Fruit fly (Drosophila melanogaster) whole organism, embryonic: ENCODE data around the gene Sgp.

ENCODE experiments used
- Antp ChIP-seq: fragments of 200-800 bp; sonication (Bioruptor generic); optimal IDR thresholded peaks from 3 replicates; lab custom pipeline; 2016; ENCODE audit warnings: missing biosample characterization, missing genetic modification characterization
- C15 ChIP-seq: fragments of 200-800 bp; sonication (Bioruptor generic); IDR thresholded peaks from 3 replicates; pipeline ENCODE4 v1.3.6; 2022; ENCODE audit warnings: missing biosample characterization, missing genetic modification characterization
- CG1024 ChIP-seq: fragments of 200-800 bp; sonication (Bioruptor generic); IDR thresholded peaks from 2 replicates; pipeline ENCODE4 v1.3.6; 2022; ENCODE audit warnings: missing biosample characterization, missing genetic modification characterization
- CG10543 ChIP-seq: fragments of 200-800 bp; sonication (Bioruptor generic); optimal IDR thresholded peaks from 3 replicates; lab custom pipeline; 2017; ENCODE audit warnings: missing biosample characterization, mild to moderate bottlenecking, missing genetic modification characterization, moderate library complexity
- CG11085 ChIP-seq: fragments of 200-800 bp; sonication (Bioruptor generic); IDR thresholded peaks from 2 replicates; pipeline ENCODE4 v1.3.6; 2022; ENCODE audit warnings: missing biosample characterization, missing genetic modification characterization
- CG15514 ChIP-seq: fragments of 200-800 bp; sonication (Bioruptor generic); optimal IDR thresholded peaks from 3 replicates; lab custom pipeline; 2017; ENCODE audit warnings: missing biosample characterization, missing genetic modification characterization, mild to moderate bottlenecking, moderate library complexity, missing genetic modification reagents
- CG1603 ChIP-seq: fragments of 200-800 bp; sonication (Bioruptor generic); optimal IDR thresholded peaks from 2 replicates; lab custom pipeline; 2019; ENCODE audit warnings: missing biosample characterization, mild to moderate bottlenecking, missing genetic modification characterization, moderate library complexity
- CG17328 ChIP-seq: fragments of 200-800 bp; sonication (Bioruptor generic); IDR thresholded peaks from 2 replicates; pipeline ENCODE4 v1.3.6; 2022; ENCODE audit warnings: missing biosample characterization, missing genetic modification characterization
- CG31224 ChIP-seq: fragments of 200-800 bp; sonication (Bioruptor generic); IDR thresholded peaks from 2 replicates; pipeline ENCODE4 v1.3.6; 2022; ENCODE audit warnings: missing biosample characterization, missing genetic modification characterization
- CG33557 ChIP-seq: fragments of 200-800 bp; sonication (Bioruptor generic); optimal IDR thresholded peaks from 2 replicates; lab custom pipeline; 2019; ENCODE audit warnings: missing biosample characterization, mild to moderate bottlenecking, missing genetic modification characterization, moderate library complexity
- CG34376 ChIP-seq: fragments of 200-800 bp; sonication (Bioruptor generic); optimal IDR thresholded peaks from 2 replicates; lab custom pipeline; 2018; ENCODE audit warnings: missing biosample characterization, mild to moderate bottlenecking, missing genetic modification characterization
- CG3838 ChIP-seq: fragments of 200-800 bp; sonication (Bioruptor generic); optimal IDR thresholded peaks from 3 replicates; lab custom pipeline; 2016; ENCODE audit warnings: missing biosample characterization, missing genetic modification characterization
- CG3995 ChIP-seq: fragments of 200-800 bp; sonication (Bioruptor generic); optimal IDR thresholded peaks from 3 replicates; lab custom pipeline; 2016; ENCODE audit warnings: missing biosample characterization, missing genetic modification characterization
- CG43689 ChIP-seq: fragments of 200-800 bp; sonication (Bioruptor generic); IDR thresholded peaks from 2 replicates; pipeline ENCODE4 v1.3.6; 2022; ENCODE audit warnings: missing biosample characterization, missing genetic modification characterization
- CG4404 ChIP-seq: fragments of 200-800 bp; sonication (Bioruptor generic); IDR thresholded peaks from 2 replicates; pipeline ENCODE4 v1.3.6; 2022; ENCODE audit warnings: missing biosample characterization, missing genetic modification characterization
- CG6765 ChIP-seq: fragments of 200-800 bp; sonication (Bioruptor generic); optimal IDR thresholded peaks from 3 replicates; lab custom pipeline; 2017; ENCODE audit warnings: missing biosample characterization, mild to moderate bottlenecking, missing genetic modification characterization
- CG6854 ChIP-seq: fragments of 200-800 bp; sonication (Bioruptor generic); optimal IDR thresholded peaks from 3 replicates; lab custom pipeline; 2017; ENCODE audit warnings: missing biosample characterization, mild to moderate bottlenecking, missing genetic modification characterization
- CG7372 ChIP-seq: fragments of 200-800 bp; sonication (Bioruptor generic); IDR thresholded peaks from 2 replicates; pipeline ENCODE4 v1.3.6; 2022; ENCODE audit warnings: missing biosample characterization, missing genetic modification characterization
- CG8089 ChIP-seq: fragments of 200-800 bp; sonication (Bioruptor generic); optimal IDR thresholded peaks from 3 replicates; lab custom pipeline; 2016; ENCODE audit warnings: missing biosample characterization, missing genetic modification characterization
- CG8359 ChIP-seq: fragments of 200-800 bp; sonication (Bioruptor generic); optimal IDR thresholded peaks from 2 replicates; lab custom pipeline; 2017; ENCODE audit warnings: missing biosample characterization, mild to moderate bottlenecking, missing genetic modification characterization, borderline replicate concordance
- CG8388 ChIP-seq: fragments of 200-800 bp; sonication (Bioruptor generic); optimal IDR thresholded peaks from 2 replicates; lab custom pipeline; 2019; ENCODE audit warnings: missing biosample characterization, mild to moderate bottlenecking, missing genetic modification characterization, moderate library complexity
- CG9609 ChIP-seq: fragments of 200-800 bp; sonication (Bioruptor generic); optimal IDR thresholded peaks from 3 replicates; lab custom pipeline; 2016; ENCODE audit warnings: missing biosample characterization, missing genetic modification characterization
- CG9727 ChIP-seq: fragments of 200-800 bp; sonication (Bioruptor generic); optimal IDR thresholded peaks from 3 replicates; lab custom pipeline; 2017; ENCODE audit warnings: missing biosample characterization, mild to moderate bottlenecking, missing genetic modification characterization
- CG9797 ChIP-seq: fragments of 200-800 bp; sonication (Bioruptor generic); optimal IDR thresholded peaks from 3 replicates; lab custom pipeline; 2018; ENCODE audit warnings: missing biosample characterization, mild to moderate bottlenecking, missing genetic modification characterization
- CG9817 ChIP-seq: fragments of 200-800 bp; sonication (Bioruptor generic); optimal IDR thresholded peaks from 2 replicates; lab custom pipeline; 2018; ENCODE audit warnings: missing biosample characterization, mild to moderate bottlenecking, missing genetic modification characterization, moderate library complexity
- Dip2 ChIP-seq: fragments of 200-800 bp; sonication (Bioruptor generic); IDR thresholded peaks from 2 replicates; pipeline ENCODE4 v1.3.6; 2022; ENCODE audit warnings: missing biosample characterization, missing genetic modification characterization
- E2f1 ChIP-seq: fragments of 200-800 bp; sonication (Bioruptor generic); IDR thresholded peaks from 2 replicates; pipeline ENCODE4 v1.3.6; 2022; ENCODE audit warnings: missing biosample characterization, missing genetic modification characterization
- Gug ChIP-seq: fragments of 200-800 bp; sonication (Bioruptor generic); IDR thresholded peaks from 4 replicates; pipeline ENCODE4 v1.3.6; 2022; ENCODE audit warnings: missing biosample characterization, missing genetic modification characterization
- Ptx1 ChIP-seq: fragments of 200-800 bp; sonication (Bioruptor generic); IDR thresholded peaks from 2 replicates; pipeline ENCODE4 v1.3.6; 2022; ENCODE audit warnings: missing biosample characterization, missing genetic modification characterization
- YL-1 ChIP-seq: fragments of 200-800 bp; sonication (Bioruptor generic); optimal IDR thresholded peaks from 3 replicates; lab custom pipeline; 2017; ENCODE audit warnings: missing biosample characterization, mild to moderate bottlenecking, missing genetic modification characterization
- aop ChIP-seq: fragments of 200-800 bp; sonication (Bioruptor generic); IDR thresholded peaks from 2 replicates; pipeline ENCODE4 v1.3.6; 2022; ENCODE audit warnings: missing biosample characterization, missing genetic modification characterization
- bigmax ChIP-seq: fragments of 200-800 bp; sonication (Bioruptor generic); optimal IDR thresholded peaks from 2 replicates; lab custom pipeline; 2018; ENCODE audit warnings: missing biosample characterization, mild to moderate bottlenecking, missing genetic modification characterization
- cad ChIP-seq: fragments of >200 bp; optimal IDR thresholded peaks from 2 replicates; lab custom pipeline; 2017; ENCODE audit warnings: missing biosample characterization, missing genetic modification characterization
- chif ChIP-seq, 2 experiments: fragments of 200-800 bp; sonication (Bioruptor generic); optimal IDR thresholded peaks; 3 replicates each; lab custom pipeline; 2016; ENCODE audit warnings: missing biosample characterization in 2 of 2, missing genetic modification characterization in 2 of 2
- crc ChIP-seq: fragments of 200-800 bp; sonication (Bioruptor generic); optimal IDR thresholded peaks from 2 replicates; lab custom pipeline; 2016; ENCODE audit warnings: missing biosample characterization, missing genetic modification characterization
- cwo ChIP-seq: fragments of 200-800 bp; sonication (Bioruptor generic); optimal IDR thresholded peaks from 3 replicates; lab custom pipeline; 2017; ENCODE audit warnings: missing biosample characterization, missing genetic modification characterization, mild to moderate bottlenecking, moderate library complexity, missing genetic modification reagents
- danr ChIP-seq: fragments of 200-800 bp; sonication (Bioruptor generic); IDR thresholded peaks from 2 replicates; pipeline ENCODE4 v1.3.6; 2022; ENCODE audit warnings: missing biosample characterization, missing genetic modification characterization
- dmrt11E ChIP-seq: fragments of 200-800 bp; sonication (Bioruptor generic); optimal IDR thresholded peaks from 3 replicates; lab custom pipeline; 2018; ENCODE audit warnings: missing biosample characterization, mild to moderate bottlenecking, missing genetic modification characterization, moderate library complexity
- fd3F ChIP-seq: fragments of 200-800 bp; sonication (Bioruptor generic); optimal IDR thresholded peaks from 2 replicates; lab custom pipeline; 2018; ENCODE audit warnings: missing biosample characterization, mild to moderate bottlenecking, missing genetic modification characterization, moderate library complexity
- gcm2 ChIP-seq: fragments of 200-800 bp; sonication (Bioruptor generic); optimal IDR thresholded peaks from 2 replicates; lab custom pipeline; 2016; ENCODE audit warnings: missing biosample characterization, missing genetic modification characterization
- ken ChIP-seq: fragments of 200-800 bp; sonication (Bioruptor generic); IDR thresholded peaks from 3 replicates; pipeline ENCODE4 v1.3.6; 2022; ENCODE audit warnings: missing biosample characterization, missing genetic modification characterization
- klu ChIP-seq: fragments of 200-800 bp; sonication (Bioruptor generic); IDR thresholded peaks from 2 replicates; pipeline ENCODE4 v1.3.6; 2022; ENCODE audit warnings: missing biosample characterization, missing genetic modification characterization
- peb ChIP-seq: fragments of 200-800 bp; sonication (Bioruptor generic); IDR thresholded peaks from 2 replicates; pipeline ENCODE4 v1.3.6; 2022; ENCODE audit warnings: missing biosample characterization, missing genetic modification characterization
- pum ChIP-seq: fragments of 200-800 bp; sonication (Bioruptor generic); optimal IDR thresholded peaks from 2 replicates; lab custom pipeline; 2016; ENCODE audit warnings: missing biosample characterization, missing genetic modification characterization
- ranshi ChIP-seq: fragments of 200-800 bp; sonication (Bioruptor generic); IDR thresholded peaks from 2 replicates; pipeline ENCODE4 v1.3.6; 2022; ENCODE audit warnings: missing biosample characterization, missing genetic modification characterization
- sob ChIP-seq: fragments of 200-800 bp; sonication (Bioruptor generic); IDR thresholded peaks from 2 replicates; pipeline ENCODE4 v1.3.6; 2022; ENCODE audit warnings: missing biosample characterization, missing genetic modification characterization
- tll ChIP-seq, 2 experiments: fragments of 200-800 bp in 1 of 2; fragments of >200 bp in 1 of 2; sonication (Bioruptor generic) in 1 of 2; optimal IDR thresholded peaks; 2 replicates each; lab custom pipeline; 2017 to 2019; ENCODE audit warnings: missing biosample characterization in 2 of 2, missing genetic modification characterization in 2 of 2, mild to moderate bottlenecking in 1 of 2, moderate library complexity in 1 of 2
- tna ChIP-seq: fragments of 200-800 bp; sonication (Bioruptor generic); IDR thresholded peaks from 2 replicates; pipeline ENCODE4 v1.3.6; 2022; ENCODE audit warnings: missing biosample characterization, missing genetic modification characterization; ENCODE audit not compliant: partially characterized antibody
- trh ChIP-seq: fragments of 200-800 bp; sonication (Bioruptor generic); optimal IDR thresholded peaks from 2 replicates; lab custom pipeline; 2016; ENCODE audit warnings: missing biosample characterization, missing genetic modification characterization

Sgp gene

dm6 chr2L:8535394-8536176 lies 16.1 kb downstream of the Sgp start (continued):
- TF ChIP-seq CG34376: peak; percentile 74
- peak; percentile 59 for TF ChIP-seq fd3F (GFP tag; lab: Kevin White, UChicago)
- TF ChIP-seq CG9817: peak; percentile 75
- TF ChIP-seq CG8359: peak; percentile 84
- peak; percentile 92 for TF ChIP-seq dmrt11E (tag; lab: Kevin White, UChicago)
- TF ChIP-seq peb (GFP tag; lab: Robert Waterston, UW): peak; percentile 64
- peak in 1 of 2 experiments; percentile 71 for TF ChIP-seq chif (GFP tag; optimal IDR thresholded peaks at IDR 0.05; lab: Kevin White, UChicago)
- no peak for TF ChIP-seq crc
- 0 out of 2 replicates have a peak, but pooled peaks have one; percentile 44 for TF ChIP-seq Dip2 (GFP tag; lab: Robert Waterston, UW)
- no peak for TF ChIP-seq pum (GFP tag; lab: Kevin White, UChicago)
- TF ChIP-seq CG8388 (GFP tag; lab: Kevin White, UChicago): peak; percentile 89
- TF ChIP-seq CG17328 (GFP tag; lab: Robert Waterston, UW): peak; percentile 48; the same call in 1 of the 2 replicates
- no peak for TF ChIP-seq CG8089
- no peak for TF ChIP-seq tll (GFP tag; optimal IDR thresholded peaks at IDR 0.05; lab: Kevin White, UChicago)
- peak; percentile 87 for TF ChIP-seq CG33557
- TF ChIP-seq tna: no peak
- no peak for TF ChIP-seq Antp (GFP tag; lab: Kevin White, UChicago)
- peak; percentile 42 for TF ChIP-seq YL-1 (GFP tag; lab: Kevin White, UChicago)
- peak; percentile 87 for TF ChIP-seq cwo
- no peak; the same call in none of the 3 replicates for TF ChIP-seq ken
- TF ChIP-seq CG9609 (GFP tag; lab: Kevin White, UChicago): peak; percentile 5
- peak; percentile 87 for TF ChIP-seq CG6854
- TF ChIP-seq trh (GFP tag; lab: Kevin White, UChicago): peak; percentile 85
- peak; percentile 91 for TF ChIP-seq CG10543 (GFP tag; lab: Kevin White, UChicago)
- TF ChIP-seq E2f1 (GFP tag; lab: Robert Waterston, UW): peak; percentile 84
- TF ChIP-seq CG15514: peak; percentile 74
- TF ChIP-seq CG3995: no peak
- peak; percentile 13 for TF ChIP-seq cad
- TF ChIP-seq CG11085 (GFP tag; lab: Robert Waterston, UW): no peak
- no peak; the same call in 1 of the 3 replicates for TF ChIP-seq C15 (GFP tag; lab: Robert Waterston, UW)
- peak; percentile 56 for TF ChIP-seq sob (GFP tag; lab: Robert Waterston, UW)
- TF ChIP-seq CG43689 (GFP tag; lab: Robert Waterston, UW): peak; percentile 61
- TF ChIP-seq Gug: peak; percentile 50; the same call in 1 of the 4 replicates
- TF ChIP-seq CG6765 (GFP tag; lab: Kevin White, UChicago): peak; percentile 94
- peak; percentile 73 for TF ChIP-seq CG31224 (GFP tag; lab: Robert Waterston, UW)
- peak; percentile 96 for TF ChIP-seq CG9727 (GFP tag; lab: Kevin White, UChicago)
- TF ChIP-seq ranshi (GFP tag; lab: Robert Waterston, UW): peak; percentile 69; the same call in 1 of the 2 replicates
- no peak for TF ChIP-seq bigmax
- peak; percentile 83 for TF ChIP-seq Ptx1
- peak; percentile 70 for TF ChIP-seq danr (GFP tag; lab: Robert Waterston, UW)
- TF ChIP-seq gcm2 (GFP tag; lab: Kevin White, UChicago): no peak
- peak; percentile 84; the same call in 1 of the 2 replicates for TF ChIP-seq klu (GFP tag; lab: Robert Waterston, UW)
- TF ChIP-seq CG1603 (tag; lab: Kevin White, UChicago): peak; percentile 59
- TF ChIP-seq CG3838 (GFP tag; lab: Kevin White, UChicago): peak; percentile 22
- no peak; the same call in 1 of the 2 replicates for TF ChIP-seq CG1024 (GFP tag; lab: Robert Waterston, UW)
- TF ChIP-seq aop (GFP tag; lab: Robert Waterston, UW): no peak
- TF ChIP-seq CG4404 (GFP tag; lab: Robert Waterston, UW): peak; percentile 67
- peak; percentile 18 for TF ChIP-seq CG9797 (GFP tag; lab: Kevin White, UChicago)
- TF ChIP-seq CG7372 (GFP tag; lab: Robert Waterston, UW): peak; percentile 70
